Fruit fly (Drosophila melanogaster): Measurements from ENCODE around the gene Pdcd4.

dm6 chrX:13748906-13749872, 6.0 kb downstream of the Pdcd4 start:
- TF ChIP-seq CG8478 (optimal IDR thresholded peaks at IDR 0.05), result no peak
- no peak for TF ChIP-seq CTCF (optimal IDR thresholded peaks at IDR 0.05)

Data from S2 (cell line).